Worm (Caenorhabditis elegans): ENCODE data around the gene arcp-1.
A peak's percentile ranks its signal among the peaks of the same experiment; 100 is the strongest.

Gene arcp-1

DNA sequence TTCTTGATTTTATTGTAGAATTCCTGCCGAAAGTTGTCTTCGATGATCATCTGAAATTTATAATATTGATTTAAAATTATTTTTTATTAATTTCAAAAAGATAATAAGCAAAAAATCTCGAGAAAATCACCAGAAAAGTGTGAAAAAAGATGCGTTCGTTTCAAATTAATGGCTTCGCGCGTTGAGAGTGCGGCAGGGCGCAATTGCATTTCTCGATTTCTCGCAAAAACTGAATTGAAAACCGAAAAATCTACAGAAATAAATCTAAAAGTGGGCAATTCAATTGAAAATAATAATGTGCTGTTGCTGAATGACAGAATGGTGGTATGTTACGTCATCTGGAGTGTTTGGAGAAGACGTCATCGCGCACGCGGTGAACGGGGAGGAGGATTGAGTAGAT, 24.2 kb downstream of the arcp-1 start, which contains the start of gene evl-18:
Gene evl-18 (minus strand): TSS at position 50 of the 400 bp plus-strand sequence.
- TF ChIP-seq ceh-83 (GFP tag; optimal IDR thresholded peaks at IDR 0.05) (no peak), tbx-8 (GFP tag; optimal IDR thresholded peaks at IDR 0.05) (peak; percentile 2), drap-1 (GFP tag; optimal IDR thresholded peaks at IDR 0.05) (no peak), nhr-2 (tag; optimal IDR thresholded peaks at IDR 0.05) (peak; percentile 22), ztf-11 (tag; optimal IDR thresholded peaks at IDR 0.05) (no peak), nhr-237 (tag; optimal IDR thresholded peaks at IDR 0.05) (no peak), zip-8 (tag; optimal IDR thresholded peaks at IDR 0.05) (peak; percentile 65), ceh-43 (GFP tag; optimal IDR thresholded peaks at IDR 0.05) (no peak), elt-3 (tag; optimal IDR thresholded peaks at IDR 0.05) (no peak), pha-4 (tag; optimal IDR thresholded peaks at IDR 0.05) (peak; percentile 25), ham-2 (GFP tag; optimal IDR thresholded peaks at IDR 0.05) (no peak), snpc-4 (tag; optimal IDR thresholded peaks at IDR 0.05) (no peak), blmp-1 (tag; optimal IDR thresholded peaks at IDR 0.05) (no peak)

ce11 chrIII:3734007-3734406, 25.2 kb downstream of the arcp-1 start, which contains the start of gene F34D10.3:
F34D10.3 (plus strand) TSS chrIII:3734255.
- TF ChIP-seq lsy-2 (tag; optimal IDR thresholded peaks at IDR 0.05) = peak; percentile 14
- peak; percentile 8 for TF ChIP-seq mep-1 (tag; optimal IDR thresholded peaks at IDR 0.05)
- peak; percentile 53 for TF ChIP-seq ces-1 (GFP tag; optimal IDR thresholded peaks at IDR 0.05)
- TF ChIP-seq ceh-83 (GFP tag; optimal IDR thresholded peaks at IDR 0.05) = no peak

ce11 chrIII:3730475-3730874, 28.7 kb downstream of the arcp-1 start, which contains the start of gene F34D10.8:
F34D10.8 (plus strand) TSS chrIII:3730775.
- TF ChIP-seq hlh-1 (tag; optimal IDR thresholded peaks at IDR 0.05) = no peak
- TF ChIP-seq mab-5 (tag; optimal IDR thresholded peaks at IDR 0.05) = no peak
- TF ChIP-seq ces-1 (GFP tag; optimal IDR thresholded peaks at IDR 0.05) = no peak
- no peak for TF ChIP-seq tbx-8 (GFP tag; optimal IDR thresholded peaks at IDR 0.05)
- TF ChIP-seq elt-3 (tag; optimal IDR thresholded peaks at IDR 0.05) = no peak
- no peak for TF ChIP-seq unc-39 (tag; optimal IDR thresholded peaks at IDR 0.05)
- TF ChIP-seq M03D4.4 (tag; optimal IDR thresholded peaks at IDR 0.05) = no peak

DNA sequence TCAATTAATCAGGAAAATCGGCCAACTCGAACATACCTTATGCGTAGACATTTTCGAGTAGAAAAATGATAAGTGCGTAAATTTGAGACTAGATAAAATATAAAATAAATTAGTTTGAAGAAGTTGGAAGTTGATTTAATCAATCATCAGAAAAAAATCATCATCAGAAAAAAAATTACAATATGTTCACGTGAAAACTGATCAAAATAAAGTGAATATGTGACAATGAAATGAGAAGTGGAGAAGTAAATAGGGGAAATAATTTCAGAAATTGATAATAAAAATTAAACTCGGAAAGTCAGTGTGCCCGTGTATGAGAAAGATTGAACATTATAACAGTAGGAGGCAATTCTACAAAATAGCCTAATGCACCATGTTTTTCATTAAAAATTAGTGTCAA, 29.7 kb downstream of the arcp-1 start, which contains the start of gene F34D10.9:
Gene F34D10.9 (minus strand): TSS at position 101 of the 400 bp plus-strand sequence.
- TF ChIP-seq unc-62 (GFP tag; optimal IDR thresholded peaks at IDR 0.05) (no peak), ham-2 (GFP tag; optimal IDR thresholded peaks at IDR 0.05) (no peak), lsy-2 (tag; optimal IDR thresholded peaks at IDR 0.05) (no peak), snpc-4 (tag; optimal IDR thresholded peaks at IDR 0.05) (no peak), nhr-237 (tag; optimal IDR thresholded peaks at IDR 0.05) (no peak), hlh-1 (tag; optimal IDR thresholded peaks at IDR 0.05) (no peak)

- TF ChIP-seq ceh-83 (GFP tag; optimal IDR thresholded peaks at IDR 0.05) (no peak), sem-2 (GFP tag; optimal IDR thresholded peaks at IDR 0.05) (no peak), pha-4 (tag; optimal IDR thresholded peaks at IDR 0.05) (no peak), bed-3 (GFP tag; optimal IDR thresholded peaks at IDR 0.05) (no peak), tbx-8 (GFP tag; optimal IDR thresholded peaks at IDR 0.05) (no peak), ztf-11 (tag; optimal IDR thresholded peaks at IDR 0.05) (no peak), nhr-2 (tag; optimal IDR thresholded peaks at IDR 0.05) (no peak), zip-8 (tag; optimal IDR thresholded peaks at IDR 0.05) (no peak), ham-2 (GFP tag; optimal IDR thresholded peaks at IDR 0.05) (no peak), unc-39 (tag; optimal IDR thresholded peaks at IDR 0.05) (no peak), flh-1 (GFP tag; optimal IDR thresholded peaks at IDR 0.05) (no peak), lin-13 (tag; optimal IDR thresholded peaks at IDR 0.05) (no peak), ceh-43 (GFP tag; optimal IDR thresholded peaks at IDR 0.05) (no peak), nhr-28 (tag; optimal IDR thresholded peaks at IDR 0.05) (no peak), ceh-39 (tag; optimal IDR thresholded peaks at IDR 0.05) (no peak), lin-32 (GFP tag; optimal IDR thresholded peaks at IDR 0.05) (no peak)
Observed at ce11 chrIII:3726443-3726842, 32.8 kb downstream of the arcp-1 start, which contains the start of gene gldi-5. gldi-5 (minus strand) TSS chrIII:3726500.

DNA sequence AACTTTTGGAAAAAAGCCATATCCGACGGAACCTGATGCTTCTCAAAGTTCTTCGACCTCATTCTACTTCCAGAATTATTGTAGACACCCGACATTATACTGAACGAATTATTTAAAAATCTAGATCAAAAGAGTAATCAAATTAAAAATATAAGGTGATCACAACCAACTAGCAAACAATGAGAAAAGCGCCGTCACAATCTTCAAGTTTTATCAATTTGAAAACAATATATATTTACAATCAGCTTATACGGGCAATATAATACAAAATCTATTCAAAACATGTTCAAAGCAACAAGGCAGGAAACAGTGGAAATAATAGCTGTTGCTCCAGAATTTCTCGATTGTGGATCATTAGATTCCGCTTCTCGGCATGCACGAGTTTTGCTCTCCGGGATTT, 34.3 kb downstream of the arcp-1 start, which contains the start of gene C14B1.12:
Gene C14B1.12 (minus strand): TSS at position 101 of the 400 bp plus-strand sequence.
- TF ChIP-seq ces-1 (GFP tag; optimal IDR thresholded peaks at IDR 0.05) (no peak), flh-1 (GFP tag; optimal IDR thresholded peaks at IDR 0.05) (no peak), mab-5 (tag; optimal IDR thresholded peaks at IDR 0.05) (no peak), drap-1 (GFP tag; optimal IDR thresholded peaks at IDR 0.05) (no peak), nhr-237 (tag; optimal IDR thresholded peaks at IDR 0.05) (no peak), hlh-1 (tag; optimal IDR thresholded peaks at IDR 0.05) (no peak), unc-62 (GFP tag; optimal IDR thresholded peaks at IDR 0.05) (no peak), nhr-76 (tag; optimal IDR thresholded peaks at IDR 0.05) (no peak), lin-13 (tag; optimal IDR thresholded peaks at IDR 0.05) (no peak), ceh-43 (GFP tag; optimal IDR thresholded peaks at IDR 0.05) (no peak), lsy-2 (tag; optimal IDR thresholded peaks at IDR 0.05) (no peak), tbx-8 (GFP tag; optimal IDR thresholded peaks at IDR 0.05) (no peak), nhr-12 (tag; optimal IDR thresholded peaks at IDR 0.05) (no peak), ham-2 (GFP tag; optimal IDR thresholded peaks at IDR 0.05) (no peak), unc-120 (tag; optimal IDR thresholded peaks at IDR 0.05; ENCODE audit: poor library complexity, severe bottlenecking) (no peak), sem-2 (GFP tag; optimal IDR thresholded peaks at IDR 0.05) (no peak), M03D4.4 (tag; optimal IDR thresholded peaks at IDR 0.05) (no peak), elt-1 (tag; optimal IDR thresholded peaks at IDR 0.05; ENCODE audit: borderline replicate concordance, insufficient read depth) (no peak), nhr-2 (tag; optimal IDR thresholded peaks at IDR 0.05) (no peak)

All from whole organism, mixed stage, embryonic.